Fruit fly (Drosophila melanogaster): ENCODE results near the gene CG9536.

CG9536 gene

DNA sequence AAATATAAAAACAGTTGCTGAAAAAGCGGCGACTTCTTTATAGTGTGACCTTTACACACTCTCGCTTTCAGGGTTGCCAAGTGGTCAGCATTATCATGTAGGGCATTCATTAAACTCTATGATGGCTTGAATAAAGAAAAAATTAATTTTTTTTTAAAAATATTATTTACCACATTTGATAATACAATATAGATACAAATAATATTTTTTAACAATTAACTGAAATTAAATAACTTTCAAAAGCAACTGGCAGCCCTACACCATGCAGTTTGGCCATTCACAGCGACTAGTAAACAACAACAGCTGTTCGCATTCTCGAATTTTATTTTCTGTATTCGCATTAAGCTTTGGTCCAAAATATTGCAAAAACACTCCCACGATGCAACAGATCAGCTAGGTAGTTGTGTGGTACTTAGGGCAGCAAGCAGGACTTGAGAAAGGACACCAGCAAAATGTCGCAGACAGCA lies 14.0 kb upstream of the CG9536 start, which contains the start of the genes Phf5a and CG31638 (continued):
- TF ChIP-seq CG10565 (GFP tag; optimal IDR thresholded peaks at IDR 0.05) (no peak), Deaf1 (tag; optimal IDR thresholded peaks at IDR 0.05) (peak; percentile 30), CG1233 (GFP tag; optimal IDR thresholded peaks at IDR 0.05) (peak; percentile 95), Neu2 (GFP tag; optimal IDR thresholded peaks at IDR 0.05; ENCODE audit: borderline replicate concordance) (no peak), Scr (GFP tag; IDR thresholded peaks at IDR 0.05; ENCODE audit: partially characterized antibody) (no peak), fru (optimal IDR thresholded peaks at IDR 0.05) (no peak), CG2116 (GFP tag; optimal IDR thresholded peaks at IDR 0.05) (peak; percentile 78), Atf-2 (GFP tag; optimal IDR thresholded peaks at IDR 0.05) (no peak), Med (GFP tag) (peak; percentile 87), Optix (GFP tag; IDR thresholded peaks at IDR 0.05) (peak; percentile 89), CG31388 (GFP tag; optimal IDR thresholded peaks at IDR 0.05) (peak; percentile 48), CG4424 (GFP tag; optimal IDR thresholded peaks at IDR 0.05) (peak; percentile 97), CG12155 (GFP tag; optimal IDR thresholded peaks at IDR 0.05) (peak; percentile 76), zen (tag; optimal IDR thresholded peaks at IDR 0.05) (peak; percentile 98), Poxn (GFP tag; IDR thresholded peaks at IDR 0.05) (no peak), CG10366 (GFP tag; IDR thresholded peaks at IDR 0.05) (peak; percentile 43), usp (GFP tag; optimal IDR thresholded peaks at IDR 0.05) (no peak), CG16815 (GFP tag; optimal IDR thresholded peaks at IDR 0.05) (peak; percentile 73), CG6654 (GFP tag; optimal IDR thresholded peaks at IDR 0.05) (peak; percentile 78), Hr51 (GFP tag; optimal IDR thresholded peaks at IDR 0.05) (peak; percentile 55 to 76), gsb-n (tag; optimal IDR thresholded peaks at IDR 0.05) (peak; percentile 90), CG18262 (tag; optimal IDR thresholded peaks at IDR 0.05) (peak; percentile 96), Ada2b (GFP tag; IDR thresholded peaks at IDR 0.05) (peak; percentile 54), ftz-f1 (GFP tag; optimal IDR thresholded peaks at IDR 0.05) (no peak), pum (GFP tag; optimal IDR thresholded peaks at IDR 0.05) (peak; percentile 62), slp2 (GFP tag; optimal IDR thresholded peaks at IDR 0.05) (peak; percentile 61), CG4404 (GFP tag; IDR thresholded peaks at IDR 0.05) (peak; percentile 97), CG17361 (GFP tag; IDR thresholded peaks at IDR 0.05) (peak; percentile 97), Gug (GFP tag; IDR thresholded peaks at IDR 0.05) (peak; percentile 95), CG10543 (GFP tag; optimal IDR thresholded peaks at IDR 0.05) (peak; percentile 84), cato (GFP tag; optimal IDR thresholded peaks at IDR 0.05; ENCODE audit: borderline replicate concordance) (peak; percentile 95), YL-1 (GFP tag; optimal IDR thresholded peaks at IDR 0.05) (peak; percentile 92), toy (GFP tag; IDR thresholded peaks at IDR 0.05) (peak; percentile 90), CG31441 (GFP tag; IDR thresholded peaks at IDR 0.05) (peak; percentile 97), CG5245 (GFP tag; optimal IDR thresholded peaks at IDR 0.05) (peak; percentile 39), Ets65A (GFP tag) (peak; percentile 95), Abd-B (GFP tag; optimal IDR thresholded peaks at IDR 0.05) (peak; percentile 91), da (GFP tag; optimal IDR thresholded peaks at IDR 0.05) (no peak), CG8290 (GFP tag; optimal IDR thresholded peaks at IDR 0.05) (peak; percentile 93), CG8290 (tag; optimal IDR thresholded peaks at IDR 0.05) (peak in 1 of 2 experiments; percentile 9), E2f1 (GFP tag; IDR thresholded peaks at IDR 0.05) (peak; percentile 98), CG4730 (GFP tag; IDR thresholded peaks at IDR 0.05) (peak; percentile 97), exex (tag; optimal IDR thresholded peaks at IDR 0.05) (peak; percentile 82), nom (GFP tag; optimal IDR thresholded peaks at IDR 0.05) (peak; percentile 79), Sry-β (GFP tag; optimal IDR thresholded peaks at IDR 0.05) (peak; percentile 65), Mad (GFP tag; optimal IDR thresholded peaks at IDR 0.05) (no peak), CG17328 (GFP tag; IDR thresholded peaks at IDR 0.05) (peak; percentile 95), Dp (GFP tag; optimal IDR thresholded peaks at IDR 0.05) (peak; percentile 27), btn (GFP tag; optimal IDR thresholded peaks at IDR 0.05) (no peak), sens (GFP tag) (peak; percentile 86)
